Worm (Caenorhabditis elegans) whole organism, early embryonic: ENCODE data around the gene cpr-8.

Source experiments
- aly-1 ChIP-seq: sonication (generic microtip); optimal IDR thresholded peaks from 2 replicates; lab custom pipeline; 2016; ENCODE audit warnings: missing genetic modification characterization, missing compliant biosample characterization
- ama-1 ChIP-seq: fragments of 150-350 bp; optimal IDR thresholded peaks from 2 replicates; lab custom pipeline; 2014
- ets-7 ChIP-seq: sonication (generic microtip); optimal IDR thresholded peaks from 2 replicates; lab custom pipeline; 2016; ENCODE audit warnings: missing genotype, missing genetic modification characterization, missing compliant biosample characterization
- tbx-37 ChIP-seq: fragments of 200-800 bp; sonication (Bioruptor generic); conservative IDR thresholded peaks from 2 replicates; pipeline ENCODE4 v1.3.6; 2022; ENCODE audit warnings: missing genetic modification reagents, missing genetic modification characterization, missing compliant biosample characterization

- TF ChIP-seq ets-7 (tag; lab: Kevin White, UChicago): no peak
- TF ChIP-seq aly-1 (tag; lab: Kevin White, UChicago): no peak
- no peak for TF ChIP-seq tbx-37
- no peak for TF ChIP-seq ama-1 (lab: Kevin White, UChicago)
Measured at ce11 chrV:1112180-1112579, 22.2 kb upstream of the cpr-8 start.
